Fruit fly (Drosophila melanogaster) ovary, adult (tissue): Measurements from ENCODE around the gene CG13305.

Source experiments
- CG17801 ChIP-seq: fragments of 200-800 bp; optimal IDR thresholded peaks from 2 replicates; lab custom pipeline; 2019; ENCODE audit warnings: missing biosample characterization, mild to moderate bottlenecking, missing genetic modification characterization, moderate library complexity; ENCODE audit not compliant: partially characterized antibody

CG13305 gene

dm6 chr3L:8660800-8661199, 14.2 kb upstream of the CG13305 start:
- TF ChIP-seq CG17801 (GFP tag; lab: Kevin White, UChicago): no peak

dm6 chr3L:8659601-8660000, 13.0 kb upstream of the CG13305 start:
- no peak for TF ChIP-seq CG17801 (GFP tag; lab: Kevin White, UChicago)

dm6 chr3L:8657787-8658186, 11.2 kb upstream of the CG13305 start:
- TF ChIP-seq CG17801 (GFP tag; lab: Kevin White, UChicago): no peak

- no peak for TF ChIP-seq CG17801 (GFP tag; lab: Kevin White, UChicago)
Measured at dm6 chr3L:8657429-8657754, 10.8 kb upstream of the CG13305 start.

DNA sequence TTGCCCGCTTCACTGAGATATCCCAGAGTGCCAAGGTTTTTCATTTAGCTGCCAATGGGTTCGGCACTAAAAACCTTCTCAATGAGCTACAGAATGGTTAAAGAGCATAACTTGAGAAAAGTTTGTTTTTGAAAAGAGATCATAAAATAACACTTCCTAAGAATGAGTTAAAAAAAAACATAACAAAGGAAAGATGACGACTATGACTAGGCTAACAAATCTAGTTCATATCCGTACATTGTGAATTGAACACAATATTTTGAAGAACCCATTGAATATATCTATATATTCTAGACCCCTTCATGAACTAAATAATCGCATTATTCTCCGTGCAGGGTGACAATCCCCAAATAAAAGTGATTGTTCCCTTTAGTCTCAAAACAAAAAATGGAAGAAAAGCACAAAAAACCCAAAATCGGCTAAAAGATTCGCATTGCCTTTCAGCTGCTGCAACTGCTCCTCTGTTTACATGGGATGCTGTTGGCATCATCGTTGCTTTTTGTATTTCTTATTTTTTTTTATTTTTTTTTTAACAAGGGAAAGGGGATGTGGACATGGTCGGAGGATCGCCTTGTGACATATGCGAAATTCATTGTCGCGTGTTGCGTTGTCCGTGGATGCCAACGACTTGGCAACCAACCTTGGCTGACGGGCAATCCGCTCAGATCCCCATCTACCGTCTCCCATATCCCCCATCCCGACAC, 10.3 kb upstream of the CG13305 start:
- no peak for TF ChIP-seq CG17801 (GFP tag; lab: Kevin White, UChicago)

DNA sequence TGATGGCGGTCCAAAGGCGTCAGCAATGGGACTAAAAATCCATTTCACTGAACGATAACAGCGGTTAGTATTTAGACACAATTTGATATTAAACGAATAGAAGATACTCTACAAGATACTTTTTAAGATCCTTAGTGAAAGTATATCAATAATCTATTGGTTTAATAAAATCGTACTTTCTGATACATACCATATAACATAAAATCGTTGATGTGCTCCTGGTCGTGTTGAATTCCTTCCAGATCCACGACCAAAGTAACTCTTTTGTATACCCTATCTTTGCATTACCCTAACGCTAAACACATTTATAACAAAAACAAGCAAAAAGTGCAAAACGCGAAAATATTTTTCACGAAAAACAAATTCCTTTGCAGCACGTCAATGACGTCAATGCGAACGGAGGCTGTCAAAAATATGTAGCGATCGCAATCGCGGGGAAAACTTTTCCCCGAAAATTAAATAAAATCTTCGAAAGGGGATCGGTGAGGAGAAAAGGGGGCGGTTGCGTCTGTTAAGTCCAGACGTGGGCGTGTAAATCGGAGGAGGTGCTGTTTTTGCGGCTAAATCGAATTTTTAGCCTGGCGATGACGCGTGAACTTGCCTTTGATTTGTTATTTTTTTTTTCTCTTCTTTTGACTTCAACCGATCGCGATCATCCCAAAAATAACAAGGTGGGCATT, 8.7 kb upstream of the CG13305 start:
- TF ChIP-seq CG17801 (GFP tag; lab: Kevin White, UChicago): no peak

DNA sequence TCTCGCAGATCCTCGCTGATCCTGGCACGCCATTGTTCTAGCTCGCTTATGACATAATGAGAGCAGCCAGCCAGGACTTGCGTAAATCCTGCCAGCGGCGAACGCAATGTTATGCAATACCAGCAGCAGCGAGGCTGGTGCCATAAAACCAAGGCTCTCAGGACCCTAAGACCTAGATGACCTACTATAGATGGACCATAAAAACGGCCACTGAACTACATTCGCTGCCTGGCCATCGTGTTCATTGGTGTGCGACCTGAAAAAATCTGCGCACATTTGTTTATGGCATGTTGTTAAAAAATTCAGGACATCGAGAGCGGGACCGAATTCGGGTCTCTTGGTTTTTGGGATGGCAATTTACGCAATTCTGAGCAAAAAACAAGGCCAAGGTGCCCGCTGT, 7.0 kb upstream of the CG13305 start:
- TF ChIP-seq CG17801 (GFP tag; lab: Kevin White, UChicago): no peak

- no peak for TF ChIP-seq CG17801 (GFP tag; lab: Kevin White, UChicago)
Measured at dm6 chr3L:8652572-8652977, 6.0 kb upstream of the CG13305 start.

DNA sequence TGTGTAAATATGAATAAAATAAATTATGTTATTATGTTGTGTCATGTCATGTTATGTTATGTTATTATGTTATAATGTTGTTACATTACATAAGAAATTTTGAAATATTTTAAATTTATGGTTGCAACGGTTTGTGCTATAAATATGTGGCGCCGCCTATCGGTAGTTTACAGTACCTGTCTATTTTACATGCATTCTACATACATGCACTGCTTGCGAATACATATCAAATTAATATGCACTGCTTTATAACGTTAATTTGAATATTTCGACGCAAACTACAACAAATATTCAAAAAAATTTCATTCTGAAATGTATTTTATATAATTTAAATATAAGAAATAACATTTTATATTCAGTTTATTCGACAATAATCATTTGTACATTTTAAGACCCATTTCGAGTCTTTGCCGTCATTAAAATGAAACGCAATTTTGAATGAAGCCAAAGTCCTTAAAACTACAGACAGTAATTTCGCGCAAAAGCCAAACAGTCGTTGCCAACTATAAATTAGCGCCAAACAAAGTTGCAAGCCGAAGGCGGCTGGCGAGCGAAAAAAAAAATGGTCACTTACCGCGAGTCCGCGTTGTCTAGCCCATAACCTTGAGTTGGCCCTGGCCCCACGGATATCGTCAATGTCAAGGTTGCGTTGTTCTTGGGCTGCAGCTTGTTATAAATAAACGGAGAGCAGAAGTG, 5.4 kb upstream of the CG13305 start:
- TF ChIP-seq CG17801 (GFP tag; lab: Kevin White, UChicago): no peak

DNA sequence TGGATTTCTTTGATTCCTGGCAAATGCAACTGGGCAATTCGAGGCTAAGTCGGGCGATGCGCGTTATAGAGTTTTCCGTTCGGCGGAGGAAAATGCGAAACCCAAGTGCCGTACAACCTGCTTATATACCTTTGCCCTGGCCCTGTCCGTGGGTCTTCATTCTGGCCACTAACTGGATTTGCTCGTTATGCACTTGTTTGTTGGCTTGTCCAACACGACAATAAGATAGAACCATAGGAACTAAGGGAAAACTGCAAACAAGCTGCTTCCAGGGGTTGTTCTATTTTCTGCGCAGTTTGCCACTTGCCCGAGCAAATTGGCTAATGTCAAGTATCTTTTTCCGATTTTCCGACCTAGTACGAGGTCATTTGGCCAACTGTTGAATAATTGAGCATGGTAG, 2.2 kb upstream of the CG13305 start, which contains the start of gene Arr2:
Gene Arr2, minus strand, starts transcription at position 101 of the 400 bp plus-strand sequence.
- TF ChIP-seq CG17801 (GFP tag; lab: Kevin White, UChicago): no peak

dm6 chr3L:8643810-8644552, 2.6 kb downstream of the CG13305 start:
- TF ChIP-seq CG17801 (GFP tag; lab: Kevin White, UChicago): no peak

dm6 chr3L:8641049-8641448, 5.6 kb downstream of the CG13305 start:
- TF ChIP-seq CG17801 (GFP tag; lab: Kevin White, UChicago): no peak

dm6 chr3L:8640139-8640538, 6.5 kb downstream of the CG13305 start, which contains the start of gene Cpr66D:
Gene Cpr66D, plus strand, starts transcription at chr3L:8640439.
- no peak for TF ChIP-seq CG17801 (GFP tag; lab: Kevin White, UChicago)

DNA sequence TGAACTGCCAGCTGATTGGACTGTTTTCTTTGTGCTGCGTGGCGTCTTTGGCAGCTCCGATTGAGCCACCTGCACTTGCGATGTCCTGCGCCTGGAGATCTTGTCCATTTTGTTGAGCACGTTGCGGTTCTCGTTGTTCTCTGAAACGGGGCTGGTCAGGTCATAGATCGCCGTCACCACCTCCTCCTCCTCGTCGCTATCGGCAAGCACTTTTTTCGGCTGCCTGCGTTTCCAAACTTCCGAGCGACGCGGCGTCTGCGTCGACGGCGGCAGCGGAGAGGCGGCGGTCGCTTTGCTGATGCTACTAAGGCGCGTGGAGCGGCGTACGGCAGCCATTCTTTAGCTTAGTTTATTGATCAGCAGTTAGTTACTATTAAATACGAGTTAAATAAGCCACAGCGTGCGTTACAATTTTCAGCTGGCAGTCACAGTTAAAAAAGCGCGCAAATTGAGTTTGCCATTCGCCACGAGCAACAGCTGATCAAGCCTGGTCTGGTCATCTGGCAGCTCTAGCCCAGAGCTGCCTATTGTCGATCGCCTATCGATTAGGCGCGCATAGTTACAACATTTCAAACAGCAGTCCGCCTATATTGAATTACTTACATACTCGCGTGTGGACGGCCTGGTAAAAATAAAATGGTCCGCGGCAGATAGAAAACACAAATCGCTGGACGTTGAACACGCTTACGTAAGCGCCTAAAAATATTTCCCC, 12.9 kb downstream of the CG13305 start, which contains the start of gene Cdc6:
Gene Cdc6, minus strand, starts transcription at position 456 of the 712 bp plus-strand sequence.
- no peak for TF ChIP-seq CG17801 (GFP tag; lab: Kevin White, UChicago)
